Fruit fly (Drosophila melanogaster): ENCODE measurements around the gene ro.

The ro gene

dm6 chr3R:26853699-26854098 lies 27.3 kb downstream of the ro start (continued):
- TF ChIP-seq Taf1 (GFP tag; IDR thresholded peaks at IDR 0.05) (0 out of 2 replicates have a peak, but pooled peaks have one; percentile 13), Hr51 (GFP tag; optimal IDR thresholded peaks at IDR 0.05) (peak in 1 of 2 experiments; percentile 5), ci (GFP tag; IDR thresholded peaks at IDR 0.05) (peak; percentile 60; the same call in 1 of the 3 replicates), E2f1 (GFP tag; IDR thresholded peaks at IDR 0.05) (0 out of 2 replicates have a peak, but pooled peaks have one; percentile 21), MESR4 (GFP tag; optimal IDR thresholded peaks at IDR 0.05) (no peak), Mrtf (GFP tag; IDR thresholded peaks at IDR 0.05) (0 out of 3 replicates have a peak, but pooled peaks have one; percentile 18), CG31224 (GFP tag; IDR thresholded peaks at IDR 0.05) (0 out of 2 replicates have a peak, but pooled peaks have one; percentile 10), dpn (GFP tag; optimal IDR thresholded peaks at IDR 0.05) (peak in 1 of 2 experiments; percentile 31), Rfx (GFP tag; IDR thresholded peaks at IDR 0.05) (peak; percentile 63), ranshi (GFP tag; IDR thresholded peaks at IDR 0.05) (0 out of 2 replicates have a peak, but pooled peaks have one; percentile 40), lab (GFP tag; optimal IDR thresholded peaks at IDR 0.05) (peak; percentile 50), CoRest (tag; optimal IDR thresholded peaks at IDR 0.05) (peak; percentile 5), yki (optimal IDR thresholded peaks at IDR 0.05) (no peak)

dm6 chr3R:26846446-26846845 lies 34.5 kb downstream of the ro start:
- TF ChIP-seq MTF-1 (GFP tag; optimal IDR thresholded peaks at IDR 0.05; ENCODE audit: borderline replicate concordance) (no peak), CG1529 (GFP tag; optimal IDR thresholded peaks at IDR 0.05) (no peak), Hmr (GFP tag; optimal IDR thresholded peaks at IDR 0.05) (peak; percentile 4), CG17359 (tag; optimal IDR thresholded peaks at IDR 0.05) (no peak), lab (GFP tag; optimal IDR thresholded peaks at IDR 0.05) (peak; percentile 36), CG18599 (GFP tag; optimal IDR thresholded peaks at IDR 0.05) (peak; percentile 36), CG12104 (GFP tag; optimal IDR thresholded peaks at IDR 0.05) (no peak), dysf (GFP tag; IDR thresholded peaks at IDR 0.05) (peak; percentile 26; the same call in 1 of the 3 replicates), slbo (GFP tag; IDR thresholded peaks at IDR 0.05) (peak; percentile 32; the same call in 1 of the 2 replicates), dm (GFP tag; optimal IDR thresholded peaks at IDR 0.05) (no peak), ara (GFP tag; IDR thresholded peaks at IDR 0.05) (no peak), row (GFP tag; IDR thresholded peaks at IDR 0.05) (peak; percentile 29; the same call in 2 of the 3 replicates), HLH4C (GFP tag; IDR thresholded peaks at IDR 0.05; ENCODE audit: partially characterized antibody) (no peak), dmrt99B (tag; optimal IDR thresholded peaks at IDR 0.05) (peak; percentile 2), CG17829 (tag; optimal IDR thresholded peaks at IDR 0.05) (no peak), D19A (tag; optimal IDR thresholded peaks at IDR 0.05) (peak; percentile 58), CG9797 (GFP tag; optimal IDR thresholded peaks at IDR 0.05) (no peak), Hr78 (GFP tag; optimal IDR thresholded peaks at IDR 0.05) (no peak), sens (GFP tag) (peak; percentile 4), Vsx1 (GFP tag; optimal IDR thresholded peaks at IDR 0.05) (no peak), Antp (GFP tag; optimal IDR thresholded peaks at IDR 0.05) (no peak), CG2199 (GFP tag; IDR thresholded peaks at IDR 0.05) (no peak), jigr1 (GFP tag; IDR thresholded peaks at IDR 0.05) (no peak), CG1832 (GFP tag; optimal IDR thresholded peaks at IDR 0.05) (no peak), CG2120 (GFP tag; optimal IDR thresholded peaks at IDR 0.05) (peak; percentile 7), CG4360 (GFP tag; IDR thresholded peaks at IDR 0.05) (no peak), CG3847 (GFP tag; IDR thresholded peaks at IDR 0.05) (no peak), YL-1 (GFP tag; optimal IDR thresholded peaks at IDR 0.05) (no peak)

Data from whole organism, embryonic.